Fruit fly (Drosophila melanogaster) whole organism, embryonic: ENCODE data around the gene Cwc25.
A peak's percentile ranks its signal among the peaks of the same experiment; 100 is the strongest.

Experiments
- CG12942 ChIP-seq: fragments of 200-800 bp; sonication (Bioruptor generic); optimal IDR thresholded peaks from 3 replicates; lab custom pipeline; 2016; ENCODE audit warnings: missing biosample characterization, missing genetic modification characterization
- CG34376 ChIP-seq: fragments of 200-800 bp; sonication (Bioruptor generic); optimal IDR thresholded peaks from 2 replicates; lab custom pipeline; 2018; ENCODE audit warnings: missing biosample characterization, mild to moderate bottlenecking, missing genetic modification characterization
- CG4617 ChIP-seq: fragments of 200-800 bp; sonication (Bioruptor generic); optimal IDR thresholded peaks from 3 replicates; lab custom pipeline; 2016; ENCODE audit warnings: missing biosample characterization, missing genetic modification characterization, borderline replicate concordance
- CG7745 ChIP-seq: fragments of 200-800 bp; sonication (Bioruptor generic); optimal IDR thresholded peaks from 2 replicates; lab custom pipeline; 2018; ENCODE audit warnings: missing biosample characterization, mild to moderate bottlenecking, missing genetic modification characterization, moderate library complexity
- E2f1 ChIP-seq: fragments of 200-800 bp; sonication (Bioruptor generic); IDR thresholded peaks from 2 replicates; pipeline ENCODE4 v1.3.6; 2022; ENCODE audit warnings: missing biosample characterization, missing genetic modification characterization
- Gug ChIP-seq: fragments of 200-800 bp; sonication (Bioruptor generic); IDR thresholded peaks from 4 replicates; pipeline ENCODE4 v1.3.6; 2022; ENCODE audit warnings: missing biosample characterization, missing genetic modification characterization
- Sox102F ChIP-seq: fragments of 200-800 bp; sonication (Bioruptor generic); optimal IDR thresholded peaks from 2 replicates; lab custom pipeline; 2018; ENCODE audit warnings: missing biosample characterization, mild to moderate bottlenecking, missing genetic modification characterization, moderate library complexity
- aop ChIP-seq: fragments of 200-800 bp; sonication (Bioruptor generic); IDR thresholded peaks from 2 replicates; pipeline ENCODE4 v1.3.6; 2022; ENCODE audit warnings: missing biosample characterization, missing genetic modification characterization
- cwo ChIP-seq: fragments of 200-800 bp; sonication (Bioruptor generic); optimal IDR thresholded peaks from 3 replicates; lab custom pipeline; 2017; ENCODE audit warnings: missing biosample characterization, missing genetic modification characterization, mild to moderate bottlenecking, moderate library complexity, missing genetic modification reagents
- disco-r ChIP-seq: fragments of 200-800 bp; sonication (Bioruptor generic); optimal IDR thresholded peaks from 2 replicates; lab custom pipeline; 2016; ENCODE audit warnings: missing biosample characterization, missing genetic modification characterization
- ewg ChIP-seq: fragments of 200-800 bp; sonication (Bioruptor generic); optimal IDR thresholded peaks from 3 replicates; lab custom pipeline; 2017; ENCODE audit warnings: mild to moderate bottlenecking, missing biosample characterization, missing genetic modification reagents, missing genetic modification characterization
- repo ChIP-seq: fragments of 200-800 bp; sonication (Bioruptor generic); optimal IDR thresholded peaks from 2 replicates; lab custom pipeline; 2016; ENCODE audit warnings: missing biosample characterization, missing genetic modification characterization

DNA sequence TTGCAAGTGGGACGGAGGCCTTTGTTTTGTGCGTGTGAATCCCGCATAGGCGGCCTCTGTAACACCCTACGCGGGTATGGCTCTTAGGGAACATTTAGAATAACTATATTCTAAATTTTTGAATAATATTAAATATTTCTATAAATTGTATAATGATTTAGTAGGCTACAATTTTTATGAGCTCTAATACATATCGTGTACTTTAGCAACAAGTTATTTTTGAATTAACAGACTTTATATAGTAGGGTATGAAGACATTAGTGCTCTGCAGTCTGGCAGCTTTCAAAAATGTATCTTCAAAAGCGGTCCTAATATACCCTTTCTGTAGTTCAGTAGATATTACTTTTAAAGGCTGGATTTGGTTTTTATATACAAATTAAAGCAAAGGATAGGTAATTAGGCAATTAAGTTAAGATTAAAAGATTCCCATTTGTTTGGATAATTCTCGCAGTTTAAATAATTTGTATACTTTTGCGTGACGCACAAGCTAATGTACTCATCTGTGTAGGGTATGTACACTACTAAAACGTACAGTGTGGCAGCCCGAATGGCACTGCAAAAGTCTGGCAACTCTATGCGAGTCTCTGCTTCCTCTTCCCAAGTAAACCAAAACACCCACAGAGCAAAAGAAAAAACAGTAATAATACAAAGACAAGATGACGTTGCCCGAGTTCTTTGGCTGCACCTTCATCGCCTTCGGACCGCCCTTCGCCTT lies 20.9 kb downstream of the Cwc25 start, which contains the start of the genes Snx21 and aph-1:
- TF ChIP-seq CG12942: peak; percentile 89
- peak; percentile 92 for TF ChIP-seq Sox102F
- peak; percentile 75 for TF ChIP-seq disco-r (GFP tag; lab: Kevin White, UChicago)
- peak; percentile 83 for TF ChIP-seq ewg
- no peak for TF ChIP-seq CG7745 (tag; lab: Kevin White, UChicago)
- peak; percentile 94 for TF ChIP-seq Gug (GFP tag; lab: Robert Waterston, UW)
- peak; percentile 80 for TF ChIP-seq repo
- TF ChIP-seq CG4617 (GFP tag; lab: Kevin White, UChicago): peak; percentile 77
- TF ChIP-seq aop (GFP tag; lab: Robert Waterston, UW): 0 out of 2 replicates have a peak, but pooled peaks have one; percentile 18
- peak; percentile 82 for TF ChIP-seq CG34376
- TF ChIP-seq cwo: peak; percentile 89
- TF ChIP-seq E2f1: peak; percentile 89
